Worm (Caenorhabditis elegans) whole organism, L1 larva: Measurements from ENCODE around the gene fbxc-45.

Experiments used
- C16A3.4 ChIP-seq: fragments of 150-350 bp; optimal IDR thresholded peaks from 2 replicates; lab custom pipeline; 2014; ENCODE audit warnings: missing biosample characterization, missing genetic modification characterization
- F16B12.6 ChIP-seq: fragments of 150-350 bp; optimal IDR thresholded peaks from 2 replicates; lab custom pipeline; 2014; ENCODE audit warnings: missing biosample characterization, missing genetic modification characterization
- ama-1 ChIP-seq: fragments of 150-350 bp; optimal IDR thresholded peaks from 2 replicates; lab custom pipeline; 2014
- ceh-82 ChIP-seq, 3 experiments: fragments of 150-350 bp in 1 of 3; sonication (generic microtip) in 2 of 3; optimal IDR thresholded peaks; 2 replicates each; lab custom pipeline; 2014 to 2017; ENCODE audit warnings: missing biosample characterization in 3 of 3, missing genetic modification characterization in 3 of 3
- efl-1 ChIP-seq, 4 experiments: fragments of 150-350 bp; optimal IDR thresholded peaks in 3 of 4; peaks in 1 of 4; 1 replicate in 1 of 4; 2 replicates in 3 of 4; lab custom pipeline; 2014; ENCODE audit warnings: missing biosample characterization in 2 of 4, missing genetic modification characterization in 2 of 4, missing genetic modification reagents in 2 of 4
- egl-27 ChIP-seq, 2 experiments: fragments of 150-350 bp in 1 of 2; sonication (generic microtip); optimal IDR thresholded peaks; 3 replicates each; lab custom pipeline; 2017 to 2018; ENCODE audit warnings: missing biosample characterization in 2 of 2, missing genetic modification characterization in 2 of 2, missing genetic modification reagents in 2 of 2
- lin-39 ChIP-seq: fragments of 150-350 bp; optimal IDR thresholded peaks from 2 replicates; lab custom pipeline; 2014; ENCODE audit warnings: missing biosample characterization, missing genetic modification reagents, missing genetic modification characterization
- mef-2 ChIP-seq: fragments of 150-350 bp; optimal IDR thresholded peaks from 2 replicates; lab custom pipeline; 2014; ENCODE audit warnings: missing biosample characterization, missing genetic modification characterization

DNA sequence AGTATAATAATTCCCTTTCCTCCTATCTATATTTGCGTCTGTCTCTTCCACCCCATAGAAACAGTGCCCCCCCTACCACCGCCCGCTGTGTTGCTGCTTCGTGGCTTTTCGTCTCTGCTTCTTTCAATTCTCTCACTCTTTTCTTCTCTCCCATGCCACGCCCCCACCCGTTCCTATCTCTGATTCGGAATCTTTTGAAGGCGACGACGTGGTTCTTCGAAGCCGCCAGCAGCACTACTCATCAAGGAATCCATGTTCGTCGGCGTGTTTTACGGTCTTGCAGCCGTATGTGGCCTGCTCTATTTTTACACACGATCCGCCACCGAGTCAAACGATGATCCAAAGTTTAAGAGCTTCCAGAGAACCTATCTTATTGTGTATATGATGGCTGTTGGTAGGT is 9.2 kb upstream of the fbxc-45 start, which contains the start of gene samt-1:
- no peak for TF ChIP-seq ceh-82 (tag; optimal IDR thresholded peaks at IDR 0.05; lab: Kevin White, UChicago)
- TF ChIP-seq ama-1 (lab: Kevin White, UChicago) = no peak
- TF ChIP-seq efl-1 (optimal IDR thresholded peaks at IDR 0.05; lab: Kevin White, UChicago) = no peak
- no peak for TF ChIP-seq efl-1 (GFP tag; optimal IDR thresholded peaks at IDR 0.05 in 1 of 2; lab: Kevin White, UChicago)
- no peak for TF ChIP-seq F16B12.6 (tag; lab: Kevin White, UChicago)
- TF ChIP-seq mef-2 = no peak
- TF ChIP-seq egl-27 (tag; optimal IDR thresholded peaks at IDR 0.05; lab: Kevin White, UChicago) = no peak
- TF ChIP-seq C16A3.4 = no peak
- TF ChIP-seq lin-39 (tag; lab: Kevin White, UChicago) = no peak
